Fruit fly (Drosophila melanogaster): ENCODE measurements around the gene CG7299.
A peak's percentile ranks its signal among the peaks of the same experiment; 100 is the strongest.

Gene CG7299

DNA sequence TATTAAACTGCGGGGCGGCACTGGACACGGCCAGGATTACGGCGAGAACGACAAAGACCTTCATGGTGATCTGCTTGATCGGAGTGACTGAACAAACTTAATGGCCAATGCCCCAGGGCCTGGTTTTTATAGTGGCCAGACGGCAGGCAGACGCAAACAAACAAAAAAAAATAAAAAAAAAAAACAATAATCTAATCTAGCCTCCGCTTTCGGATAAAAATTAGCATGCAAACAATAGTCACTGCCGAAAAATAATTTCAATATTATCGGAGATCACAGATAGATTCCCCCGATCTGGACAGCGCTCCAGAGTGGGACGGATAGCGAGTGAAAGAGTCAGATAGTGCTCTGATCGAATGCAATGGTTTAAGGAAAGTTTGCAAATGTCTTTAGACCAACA lies at the start of gene CG7299:
Gene CG7299 (minus strand): TSS at position 101 of the 400 bp plus-strand sequence.
- no peak for TF ChIP-seq Med (GFP tag)
- TF ChIP-seq chinmo (GFP tag; IDR thresholded peaks at IDR 0.05; ENCODE audit: partially characterized antibody): 0 out of 4 replicates have a peak, but pooled peaks have one; percentile 30
- peak; percentile 74 for TF ChIP-seq CG13894 (tag; optimal IDR thresholded peaks at IDR 0.05)
- TF ChIP-seq vvl (GFP tag; IDR thresholded peaks at IDR 0.05): peak; percentile 39; the same call in 1 of the 2 replicates
- TF ChIP-seq grn (GFP tag; optimal IDR thresholded peaks at IDR 0.05): peak; percentile 37
- TF ChIP-seq sens (GFP tag): peak; percentile 35
- no peak for TF ChIP-seq YL-1 (GFP tag; optimal IDR thresholded peaks at IDR 0.05)

DNA sequence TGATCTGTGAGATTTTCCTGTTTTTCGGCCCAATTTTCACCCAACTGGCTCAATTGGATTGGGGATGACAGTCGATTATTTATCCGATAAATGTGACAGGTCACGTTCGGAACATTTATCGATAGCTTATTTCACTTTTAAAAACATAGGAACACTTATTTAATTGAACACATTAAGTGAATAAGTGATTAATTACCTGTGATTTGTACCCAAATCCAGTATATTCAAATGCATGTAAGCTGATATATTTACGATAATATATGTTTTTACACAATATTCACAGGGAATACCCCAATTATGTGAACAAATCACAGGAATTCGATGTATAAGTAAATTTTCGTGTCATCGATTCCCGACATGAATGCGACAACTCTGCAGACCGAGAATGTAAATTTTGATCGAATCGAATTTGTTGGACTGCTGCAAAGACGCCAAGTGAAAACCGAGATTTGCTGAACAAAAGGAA lies 48.2 kb upstream of the CG7299 start, which contains the start of the genes EMC3 and Dpy-30L1:
Gene EMC3 (minus strand): TSS at position 81 of the 466 bp plus-strand sequence.
Gene Dpy-30L1 (plus strand): TSS at position 311 of the 466 bp plus-strand sequence.
- TF ChIP-seq Hmr (GFP tag; optimal IDR thresholded peaks at IDR 0.05) (no peak), CG2120 (GFP tag; optimal IDR thresholded peaks at IDR 0.05) (peak; percentile 79), ERR (GFP tag; optimal IDR thresholded peaks at IDR 0.05) (peak; percentile 24), CG4820 (GFP tag; optimal IDR thresholded peaks at IDR 0.05) (peak; percentile 48), hkb (optimal IDR thresholded peaks at IDR 0.05) (no peak), hkb (GFP tag; IDR thresholded peaks at IDR 0.05) (peak; percentile 57), insv (GFP tag; optimal IDR thresholded peaks at IDR 0.05) (peak in 1 of 2 experiments; percentile 86), CG9437 (GFP tag; optimal IDR thresholded peaks at IDR 0.05) (no peak), CG2129 (GFP tag; IDR thresholded peaks at IDR 0.05; ENCODE audit: partially characterized antibody) (peak; percentile 82), CG6854 (GFP tag; optimal IDR thresholded peaks at IDR 0.05) (no peak), Dfd (GFP tag; optimal IDR thresholded peaks at IDR 0.05) (no peak), CG2712 (tag; optimal IDR thresholded peaks at IDR 0.05) (peak; percentile 74), CG11696 (GFP tag; IDR thresholded peaks at IDR 0.05) (no peak), CG10209 (GFP tag; optimal IDR thresholded peaks at IDR 0.05) (peak; percentile 78), Hmx (GFP tag; optimal IDR thresholded peaks at IDR 0.05) (no peak), CG8281 (tag; optimal IDR thresholded peaks at IDR 0.05) (no peak), unc-4 (GFP tag; IDR thresholded peaks at IDR 0.05; ENCODE audit: partially characterized antibody) (peak; percentile 92), lmd (GFP tag; IDR thresholded peaks at IDR 0.05) (peak; percentile 43; the same call in 1 of the 2 replicates), nerfin-1 (tag; optimal IDR thresholded peaks at IDR 0.05) (peak; percentile 41), Ada2b (GFP tag; IDR thresholded peaks at IDR 0.05) (no peak), chif (GFP tag; optimal IDR thresholded peaks at IDR 0.05) (peak in 1 of 2 experiments; percentile 44), CG32772 (GFP tag; IDR thresholded peaks at IDR 0.05) (no peak), caup (GFP tag; optimal IDR thresholded peaks at IDR 0.05; ENCODE audit: severe bottlenecking) (peak; percentile 10), ro (GFP tag; IDR thresholded peaks at IDR 0.05) (no peak), Adf1 (GFP tag; IDR thresholded peaks at IDR 0.05) (no peak), Dll (GFP tag; IDR thresholded peaks at IDR 0.05; ENCODE audit: partially characterized antibody) (peak; percentile 94), NfI (GFP tag; optimal IDR thresholded peaks at IDR 0.05) (peak; percentile 33), NK7.1 (GFP tag; optimal IDR thresholded peaks at IDR 0.05) (peak; percentile 26), ap (GFP tag; IDR thresholded peaks at IDR 0.05) (no peak), pan (optimal IDR thresholded peaks at IDR 0.05) (no peak), pan (GFP tag; optimal IDR thresholded peaks at IDR 0.05 in 1 of 2, IDR thresholded peaks at IDR 0.05 in 1 of 2) (peak in 1 of 2 experiments; percentile 53), mirr (GFP tag; optimal IDR thresholded peaks at IDR 0.05) (no peak), Sry-δ (GFP tag; optimal IDR thresholded peaks at IDR 0.05) (peak; percentile 87), CG16863 (GFP tag; optimal IDR thresholded peaks at IDR 0.05) (peak; percentile 33), Fer3 (tag; optimal IDR thresholded peaks at IDR 0.05) (peak; percentile 44), Poxn (GFP tag; IDR thresholded peaks at IDR 0.05) (no peak), CG4282 (GFP tag; optimal IDR thresholded peaks at IDR 0.05) (peak; percentile 12), run (tag; optimal IDR thresholded peaks at IDR 0.05) (no peak), dysf (GFP tag; IDR thresholded peaks at IDR 0.05) (peak; percentile 57; the same call in 2 of the 3 replicates), CG2116 (GFP tag; optimal IDR thresholded peaks at IDR 0.05) (peak; percentile 95), croc (GFP tag; conservative IDR thresholded peaks at IDR 0.05) (no peak), CG34376 (GFP tag; optimal IDR thresholded peaks at IDR 0.05) (peak; percentile 45), CG43689 (GFP tag; IDR thresholded peaks at IDR 0.05) (no peak)

Measured in whole organism, embryonic.